Worm (Caenorhabditis elegans) whole organism, L4 larva: Measurements from ENCODE around the gene F31A3.5.

Experiments used
- F10B5.3 ChIP-seq: sonication (generic microtip); optimal IDR thresholded peaks from 2 replicates; lab custom pipeline; 2016; ENCODE audit warnings: mild to moderate bottlenecking, missing genetic modification characterization, missing compliant biosample characterization
- F26F4.8 ChIP-seq: fragments of 200-800 bp; sonication (Bioruptor generic); conservative IDR thresholded peaks from 2 replicates; pipeline ENCODE4 v1.3.6; 2022; ENCODE audit warnings: missing genetic modification characterization, missing compliant biosample characterization
- T20F7.1 ChIP-seq: fragments of 200-800 bp; sonication (Bioruptor generic); optimal IDR thresholded peaks from 2 replicates; lab custom pipeline; 2018; ENCODE audit warnings: mild to moderate bottlenecking, missing genetic modification characterization, missing compliant biosample characterization
- T26A8.4 ChIP-seq: fragments of 200-800 bp; sonication (Bioruptor generic); IDR thresholded peaks from 2 replicates; pipeline ENCODE4 v1.3.6; 2022; ENCODE audit warnings: missing genetic modification characterization, missing compliant biosample characterization
- Y48G9A.11 ChIP-seq: fragments of 200-800 bp; sonication (Bioruptor generic); IDR thresholded peaks from 2 replicates; pipeline ENCODE4 v1.3.6; 2022; ENCODE audit warnings: missing genetic modification reagents, missing genetic modification characterization, missing compliant biosample characterization
- ZK546.5 ChIP-seq, 2 experiments: sonication (generic microtip); optimal IDR thresholded peaks; 2 replicates each; lab custom pipeline; 2017; ENCODE audit warnings: missing biosample characterization in 2 of 2, missing genetic modification characterization in 2 of 2
- aly-2 ChIP-seq: sonication (generic microtip); optimal IDR thresholded peaks from 2 replicates; lab custom pipeline; 2018; ENCODE audit warnings: missing biosample characterization, missing genetic modification characterization
- ama-1 ChIP-seq: fragments of 150-350 bp; optimal IDR thresholded peaks from 2 replicates; lab custom pipeline; 2014; ENCODE audit warnings: inconsistent platforms, mixed read lengths
- attf-4 ChIP-seq: sonication (generic microtip); optimal IDR thresholded peaks from 3 replicates; lab custom pipeline; 2017; ENCODE audit warnings: missing biosample characterization, missing genetic modification characterization
- ceh-20 ChIP-seq: fragments of 200-800 bp; sonication (Bioruptor generic); IDR thresholded peaks from 2 replicates; pipeline ENCODE4 v1.3.6; 2022; ENCODE audit warnings: missing genetic modification reagents, missing genetic modification characterization, missing compliant biosample characterization
- ceh-32 ChIP-seq: sonication (generic microtip); optimal IDR thresholded peaks from 2 replicates; lab custom pipeline; 2016; ENCODE audit warnings: mild to moderate bottlenecking, missing genetic modification characterization, missing compliant biosample characterization; ENCODE audit not compliant: poor library complexity
- ceh-44 ChIP-seq: fragments of 200-800 bp; sonication (Bioruptor generic); IDR thresholded peaks from 2 replicates; pipeline ENCODE4 v1.3.6; 2022; ENCODE audit warnings: missing genetic modification reagents, missing genetic modification characterization, missing compliant biosample characterization
- ceh-62 ChIP-seq: sonication (generic microtip); optimal IDR thresholded peaks from 2 replicates; lab custom pipeline; 2017; ENCODE audit warnings: missing biosample characterization, missing genetic modification characterization
- ceh-82 ChIP-seq: sonication (generic microtip); optimal IDR thresholded peaks from 2 replicates; lab custom pipeline; 2017; ENCODE audit warnings: missing biosample characterization, missing genetic modification characterization
- ces-1 ChIP-seq: fragments of 150-350 bp; sonication (generic microtip); optimal IDR thresholded peaks from 4 replicates; lab custom pipeline; 2014; ENCODE audit warnings: missing biosample characterization, missing genetic modification reagents, missing genetic modification characterization
- ctbp-1 ChIP-seq: fragments of 200-800 bp; sonication (Bioruptor generic); IDR thresholded peaks from 2 replicates; pipeline ENCODE4 v1.3.6; 2022; ENCODE audit warnings: missing genetic modification reagents, missing genetic modification characterization, missing compliant biosample characterization
- daf-12 ChIP-seq: fragments of 150-350 bp; optimal IDR thresholded peaks from 2 replicates; lab custom pipeline; 2014; ENCODE audit warnings: missing biosample characterization, missing genetic modification reagents, missing genetic modification characterization
- daf-16 ChIP-seq, 3 experiments: sonication (generic microtip); optimal IDR thresholded peaks; 2 replicates each; lab custom pipeline; 2016 to 2017; ENCODE audit warnings: missing genetic modification characterization in 3 of 3, missing genetic modification reagents in 3 of 3, mild to moderate bottlenecking in 2 of 3, missing compliant biosample characterization in 2 of 3, missing biosample characterization in 1 of 3, moderate library complexity in 1 of 3
- dpl-1 ChIP-seq: fragments of 150-350 bp; optimal IDR thresholded peaks from 2 replicates; lab custom pipeline; 2014; ENCODE audit warnings: missing biosample characterization, missing genetic modification reagents, missing genetic modification characterization
- dve-1 ChIP-seq: sonication (generic microtip); optimal IDR thresholded peaks from 2 replicates; lab custom pipeline; 2017; ENCODE audit warnings: antibody characterized with exemption, mild to moderate bottlenecking, missing genetic modification characterization, missing compliant biosample characterization; ENCODE audit not compliant: insufficient read depth
- fos-1 ChIP-seq: fragments of 150-350 bp; optimal IDR thresholded peaks from 2 replicates; lab custom pipeline; 2014; ENCODE audit warnings: missing biosample characterization, missing genetic modification characterization
- gei-8 ChIP-seq: fragments of 200-800 bp; sonication (Bioruptor generic); optimal IDR thresholded peaks from 2 replicates; lab custom pipeline; 2018; ENCODE audit warnings: mild to moderate bottlenecking, missing genetic modification characterization, missing compliant biosample characterization
- hlh-11 ChIP-seq: fragments of 200-800 bp; sonication (Bioruptor generic); optimal IDR thresholded peaks from 2 replicates; lab custom pipeline; 2018; ENCODE audit warnings: mild to moderate bottlenecking, missing genetic modification characterization, missing compliant biosample characterization
- hlh-30 ChIP-seq: sonication (generic microtip); optimal IDR thresholded peaks from 2 replicates; lab custom pipeline; 2017; ENCODE audit warnings: antibody characterized with exemption, mild to moderate bottlenecking, missing genetic modification characterization, missing compliant biosample characterization; ENCODE audit not compliant: insufficient read depth
- lin-13 ChIP-seq: fragments of 150-350 bp; optimal IDR thresholded peaks from 2 replicates; lab custom pipeline; 2014; ENCODE audit warnings: missing biosample characterization, missing genetic modification reagents, missing genetic modification characterization
- lin-15B ChIP-seq: fragments of 150-350 bp; sonication (generic microtip); optimal IDR thresholded peaks from 3 replicates; lab custom pipeline; 2014; ENCODE audit warnings: missing biosample characterization, missing genetic modification characterization
- lir-3 ChIP-seq: sonication (generic microtip); optimal IDR thresholded peaks from 2 replicates; lab custom pipeline; 2016; ENCODE audit warnings: mild to moderate bottlenecking, missing genetic modification characterization, missing compliant biosample characterization
- mdl-1 ChIP-seq, 2 experiments: fragments of 150-350 bp in 1 of 2; sonication (generic microtip) in 1 of 2; optimal IDR thresholded peaks; 2 replicates each; lab custom pipeline; 2014 to 2017; ENCODE audit warnings: missing biosample characterization in 2 of 2, missing genetic modification characterization in 2 of 2
- mep-1 ChIP-seq: fragments of 150-350 bp; sonication (generic microtip); optimal IDR thresholded peaks from 3 replicates; lab custom pipeline; 2014; ENCODE audit warnings: missing biosample characterization, missing genetic modification characterization
- mes-2 ChIP-seq: sonication (generic microtip); optimal IDR thresholded peaks from 2 replicates; lab custom pipeline; 2016; ENCODE audit warnings: missing genotype, mild to moderate bottlenecking, missing genetic modification characterization, missing compliant biosample characterization; ENCODE audit not compliant: poor library complexity, severe bottlenecking
- nhr-11 ChIP-seq: fragments of 150-350 bp; optimal IDR thresholded peaks from 2 replicates; lab custom pipeline; 2014; ENCODE audit warnings: missing biosample characterization, missing genetic modification characterization
- nhr-111 ChIP-seq: fragments of 200-800 bp; sonication (Bioruptor generic); optimal IDR thresholded peaks from 2 replicates; lab custom pipeline; 2018; ENCODE audit warnings: mild to moderate bottlenecking, missing genetic modification characterization, missing compliant biosample characterization
- nhr-25 ChIP-seq: sonication (generic microtip); optimal IDR thresholded peaks from 2 replicates; lab custom pipeline; 2017; ENCODE audit warnings: missing genetic modification characterization, mild to moderate bottlenecking, missing compliant biosample characterization, antibody characterized with exemption, moderate library complexity, borderline replicate concordance; ENCODE audit not compliant: insufficient read depth
- nhr-28 ChIP-seq: fragments of 150-350 bp; optimal IDR thresholded peaks from 2 replicates; lab custom pipeline; 2014; ENCODE audit warnings: missing biosample characterization, missing genetic modification characterization
- nhr-42 ChIP-seq: fragments of 200-800 bp; sonication (Bioruptor generic); IDR thresholded peaks from 2 replicates; pipeline ENCODE4 v1.3.6; 2022; ENCODE audit warnings: missing genetic modification characterization, missing compliant biosample characterization
- nhr-6 ChIP-seq: fragments of 150-350 bp; optimal IDR thresholded peaks from 2 replicates; lab custom pipeline; 2014; ENCODE audit warnings: missing biosample characterization, missing genetic modification characterization
- nhr-77 ChIP-seq: fragments of 150-350 bp; optimal IDR thresholded peaks from 2 replicates; lab custom pipeline; 2014; ENCODE audit warnings: missing biosample characterization, missing genetic modification characterization
- pqm-1 ChIP-seq: sonication (generic microtip); optimal IDR thresholded peaks from 2 replicates; lab custom pipeline; 2017; ENCODE audit warnings: missing biosample characterization, missing genetic modification characterization
- rbr-2 ChIP-seq: sonication (generic microtip); optimal IDR thresholded peaks from 2 replicates; lab custom pipeline; 2016; ENCODE audit warnings: missing genotype, missing genetic modification characterization, missing compliant biosample characterization
- set-16 ChIP-seq: fragments of 200-800 bp; sonication (Bioruptor generic); IDR thresholded peaks from 2 replicates; pipeline ENCODE4 v1.3.6; 2022; ENCODE audit warnings: missing genetic modification reagents, missing genetic modification characterization, missing compliant biosample characterization
- snpc-4 ChIP-seq: fragments of 150-350 bp; optimal IDR thresholded peaks from 2 replicates; lab custom pipeline; 2014; ENCODE audit warnings: missing biosample characterization, missing genetic modification characterization
- spr-3 ChIP-seq: fragments of 200-800 bp; sonication (Bioruptor generic); optimal IDR thresholded peaks from 2 replicates; lab custom pipeline; 2018; ENCODE audit warnings: mild to moderate bottlenecking, missing genetic modification characterization, missing compliant biosample characterization
- tra-1 ChIP-seq: fragments of 200-800 bp; sonication (Bioruptor generic); IDR thresholded peaks from 2 replicates; pipeline ENCODE4 v1.3.6; 2022; ENCODE audit warnings: missing genetic modification reagents, missing genetic modification characterization, missing compliant biosample characterization
- unc-130 ChIP-seq: sonication (generic microtip); optimal IDR thresholded peaks from 2 replicates; lab custom pipeline; 2016; ENCODE audit warnings: missing genetic modification reagents, missing genetic modification characterization, missing compliant biosample characterization
- unc-62 ChIP-seq, 3 experiments: fragments of 150-350 bp in 1 of 3; sonication (generic microtip); optimal IDR thresholded peaks in 2 of 3; peaks in 1 of 3; 1 replicate in 1 of 3; 2 replicates in 2 of 3; lab custom pipeline; 2014 to 2017; ENCODE audit warnings: missing biosample characterization in 3 of 3, missing genetic modification characterization in 3 of 3, missing genetic modification reagents in 3 of 3, missing genotype in 1 of 3
- zag-1 ChIP-seq: fragments of 150-350 bp; optimal IDR thresholded peaks from 2 replicates; lab custom pipeline; 2014; ENCODE audit warnings: missing biosample characterization, missing genetic modification characterization
- zfp-2 ChIP-seq: sonication (generic microtip); optimal IDR thresholded peaks from 2 replicates; lab custom pipeline; 2016; ENCODE audit warnings: mild to moderate bottlenecking, missing genetic modification characterization, missing compliant biosample characterization
- zfp-3 ChIP-seq: fragments of 200-800 bp; sonication (Bioruptor generic); conservative IDR thresholded peaks from 2 replicates; pipeline ENCODE4 v1.3.6; 2022; ENCODE audit warnings: missing genetic modification reagents, missing genetic modification characterization, missing compliant biosample characterization
- zip-11 ChIP-seq: fragments of 200-800 bp; sonication (Bioruptor generic); IDR thresholded peaks from 2 replicates; pipeline ENCODE4 v1.3.6; 2022; ENCODE audit warnings: missing genetic modification characterization, missing compliant biosample characterization
- ztf-11 ChIP-seq: fragments of 150-350 bp; optimal IDR thresholded peaks from 2 replicates; lab custom pipeline; 2014; ENCODE audit warnings: missing biosample characterization, missing genetic modification characterization

Gene F31A3.5

ce11 chrX:17513507-17514113, 49.8 kb downstream of the F31A3.5 start, which contains the start of gene nhr-1:
Gene nhr-1 (plus strand): TSS chrX:17514063.
- TF ChIP-seq Y48G9A.11 (GFP tag; lab: Robert Waterston, UW) (no peak), lin-13 (peak; percentile 37), ztf-11 (tag; lab: Kevin White, UChicago) (no peak), ceh-82 (tag; lab: Kevin White, UChicago) (no peak), aly-2 (tag; lab: Kevin White, UChicago) (no peak), ctbp-1 (GFP tag; lab: Robert Waterston, UW) (peak; percentile 81; the same call in 1 of the 2 replicates), F10B5.3 (tag; lab: Kevin White, UChicago) (peak; percentile 40), zag-1 (tag; lab: Kevin White, UChicago) (peak; percentile 72), nhr-77 (tag; lab: Kevin White, UChicago) (peak; percentile 82), dve-1 (tag; lab: Kevin White, UChicago) (peak; percentile 82), spr-3 (GFP tag; lab: Kevin White, UChicago) (no peak), attf-4 (tag; lab: Kevin White, UChicago) (no peak), lir-3 (tag; lab: Kevin White, UChicago) (no peak), zfp-2 (no peak), ceh-62 (no peak), ceh-44 (GFP tag; lab: Robert Waterston, UW) (no peak), tra-1 (peak; percentile 88), daf-16 (GFP tag; optimal IDR thresholded peaks at IDR 0.05; lab: Kevin White, UChicago) (peak in 1 of 2 experiments; percentile 85), daf-16 (tag; optimal IDR thresholded peaks at IDR 0.05; lab: Kevin White, UChicago) (peak; percentile 71), ceh-20 (peak; percentile 81; the same call in 1 of the 2 replicates), nhr-11 (tag; lab: Kevin White, UChicago) (peak; percentile 82), fos-1 (tag; lab: Kevin White, UChicago) (no peak), zip-11 (GFP tag; lab: Robert Waterston, UW) (no peak), T26A8.4 (GFP tag; lab: Robert Waterston, UW) (peak; percentile 72; the same call in 1 of the 2 replicates), F26F4.8 (GFP tag; lab: Robert Waterston, UW) (no peak), nhr-6 (tag; lab: Kevin White, UChicago) (peak; percentile 68), nhr-28 (peak; percentile 95), nhr-111 (GFP tag; lab: Kevin White, UChicago) (no peak), hlh-30 (tag; lab: Kevin White, UChicago) (peak; percentile 95), mdl-1 (tag; optimal IDR thresholded peaks at IDR 0.05; lab: Kevin White, UChicago) (peak; percentile 89 to 93), ceh-32 (tag; lab: Kevin White, UChicago) (no peak), nhr-42 (GFP tag; lab: Robert Waterston, UW) (no peak), daf-12 (no peak), unc-130 (GFP tag; lab: Kevin White, UChicago) (no peak), zfp-3 (GFP tag; lab: Robert Waterston, UW) (no peak), ZK546.5 (tag; optimal IDR thresholded peaks at IDR 0.05; lab: Kevin White, UChicago) (no peak), ama-1 (lab: Kevin White, UChicago) (no peak), rbr-2 (tag; lab: Kevin White, UChicago) (peak; percentile 90), T20F7.1 (GFP tag; lab: Kevin White, UChicago) (no peak), mes-2 (tag; lab: Kevin White, UChicago) (peak; percentile 68), pqm-1 (tag; lab: Kevin White, UChicago) (peak; percentile 14), set-16 (GFP tag; lab: Robert Waterston, UW) (peak; percentile 79), ces-1 (no peak), unc-62 (GFP tag; optimal IDR thresholded peaks at IDR 0.05 in 1 of 2; lab: Kevin White, UChicago) (peak in 1 of 2 experiments; percentile 100), unc-62 (tag; optimal IDR thresholded peaks at IDR 0.05; lab: Kevin White, UChicago) (no peak), lin-15B (no peak), gei-8 (GFP tag; lab: Kevin White, UChicago) (peak; percentile 81), hlh-11 (tag; lab: Kevin White, UChicago) (peak; percentile 96), dpl-1 (GFP tag; lab: Kevin White, UChicago) (peak; percentile 34), nhr-25 (tag; lab: Kevin White, UChicago) (peak; percentile 16), snpc-4 (tag; lab: Kevin White, UChicago) (no peak), mep-1 (tag; lab: Kevin White, UChicago) (peak; percentile 94)
